Worm (Caenorhabditis elegans) whole organism, L4 larva: ENCODE measurements around the gene Y53G8AM.8.

Experiments used
- Y75B8A.6 ChIP-seq: fragments of 200-800 bp; sonication (Bioruptor generic); IDR thresholded peaks from 2 replicates; pipeline ENCODE4 v1.3.6; 2022; ENCODE audit warnings: missing genetic modification reagents, missing genetic modification characterization, missing compliant biosample characterization
- ceh-82 ChIP-seq: sonication (generic microtip); optimal IDR thresholded peaks from 2 replicates; lab custom pipeline; 2017; ENCODE audit warnings: missing biosample characterization, missing genetic modification characterization
- egl-27 ChIP-seq: sonication (generic microtip); optimal IDR thresholded peaks from 3 replicates; lab custom pipeline; 2017; ENCODE audit warnings: missing biosample characterization, missing genetic modification reagents, missing genetic modification characterization
- hmg-1.1 ChIP-seq: fragments of 200-800 bp; sonication (Bioruptor generic); IDR thresholded peaks from 2 replicates; pipeline ENCODE4 v1.3.6; 2022; ENCODE audit warnings: missing genetic modification reagents, missing genetic modification characterization, missing compliant biosample characterization
- lin-13 ChIP-seq: fragments of 150-350 bp; optimal IDR thresholded peaks from 2 replicates; lab custom pipeline; 2014; ENCODE audit warnings: missing biosample characterization, missing genetic modification reagents, missing genetic modification characterization
- skn-1 ChIP-seq: fragments of 150-350 bp; optimal IDR thresholded peaks from 2 replicates; lab custom pipeline; 2014; ENCODE audit warnings: missing biosample characterization, missing genetic modification characterization
- spr-3 ChIP-seq: fragments of 200-800 bp; sonication (Bioruptor generic); optimal IDR thresholded peaks from 2 replicates; lab custom pipeline; 2018; ENCODE audit warnings: mild to moderate bottlenecking, missing genetic modification characterization, missing compliant biosample characterization
- unc-62 ChIP-seq, 3 experiments: fragments of 150-350 bp in 1 of 3; sonication (generic microtip); optimal IDR thresholded peaks in 2 of 3; peaks in 1 of 3; 1 replicate in 1 of 3; 2 replicates in 2 of 3; lab custom pipeline; 2014 to 2017; ENCODE audit warnings: missing biosample characterization in 3 of 3, missing genetic modification characterization in 3 of 3, missing genetic modification reagents in 3 of 3, missing genotype in 1 of 3
- zip-11 ChIP-seq: fragments of 200-800 bp; sonication (Bioruptor generic); IDR thresholded peaks from 2 replicates; pipeline ENCODE4 v1.3.6; 2022; ENCODE audit warnings: missing genetic modification characterization, missing compliant biosample characterization
- ztf-11 ChIP-seq: fragments of 150-350 bp; optimal IDR thresholded peaks from 2 replicates; lab custom pipeline; 2014; ENCODE audit warnings: missing biosample characterization, missing genetic modification characterization

DNA sequence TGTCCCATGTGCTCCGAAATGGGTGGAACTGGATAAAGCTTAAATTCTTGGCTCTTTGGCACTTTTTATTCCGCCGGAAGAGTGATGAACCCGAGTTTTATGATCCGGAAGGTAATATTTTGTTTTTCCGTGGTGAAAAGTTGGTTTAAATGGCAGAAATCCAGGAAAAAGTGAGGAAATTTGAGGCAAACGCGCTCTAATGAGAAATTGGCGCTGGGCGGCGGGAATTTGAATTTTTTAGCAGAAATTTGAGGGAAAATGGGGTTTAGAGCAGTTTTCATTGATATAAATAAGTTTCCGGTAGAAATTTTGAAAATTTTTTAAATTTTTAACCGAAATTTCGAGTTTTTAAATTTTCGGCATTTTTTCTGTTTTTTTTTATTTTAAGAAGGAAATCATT is 33.1 kb upstream of the Y53G8AM.8 start:
- TF ChIP-seq Y75B8A.6 = no peak
- TF ChIP-seq skn-1 (tag; lab: Kevin White, UChicago) = no peak
- TF ChIP-seq zip-11 (GFP tag; lab: Robert Waterston, UW) = no peak
- TF ChIP-seq unc-62 (GFP tag; optimal IDR thresholded peaks at IDR 0.05 in 1 of 2; lab: Kevin White, UChicago) = no peak
- no peak for TF ChIP-seq unc-62 (tag; optimal IDR thresholded peaks at IDR 0.05; lab: Kevin White, UChicago)
- no peak for TF ChIP-seq lin-13
- TF ChIP-seq ceh-82 (tag; lab: Kevin White, UChicago) = no peak
- no peak for TF ChIP-seq hmg-1.1 (GFP tag; lab: Robert Waterston, UW)
- no peak for TF ChIP-seq egl-27 (tag; lab: Kevin White, UChicago)
- TF ChIP-seq ztf-11 (tag; lab: Kevin White, UChicago) = no peak
- TF ChIP-seq spr-3 (GFP tag; lab: Kevin White, UChicago) = no peak
